Fruit fly (Drosophila melanogaster): Measurements from ENCODE around the gene CG45491.
"Not testable (repeated sequence)": the region's sequence is repeated elsewhere in the genome, so short reads cannot be mapped to it uniquely, and the experiment has no call there.

- not testable (repeated sequence) for TF ChIP-seq eyg (GFP tag; optimal IDR thresholded peaks at IDR 0.05); cas (GFP tag; IDR thresholded peaks at IDR 0.05); abd-A (tag; optimal IDR thresholded peaks at IDR 0.05); Abd-B (GFP tag; optimal IDR thresholded peaks at IDR 0.05)
Observed at dm6 chrX:19953508-19953907, 14.7 kb upstream of the CG45491 start, which contains the start of gene CG45494.
